Worm (Caenorhabditis elegans) whole organism, early embryonic: ENCODE data around the gene R11.3.

ENCODE experiments used
- B0310.2 ChIP-seq: sonication (generic microtip); optimal IDR thresholded peaks from 2 replicates; lab custom pipeline; 2016; ENCODE audit warnings: mild to moderate bottlenecking, missing genetic modification characterization, missing compliant biosample characterization
- F13C5.2 ChIP-seq: sonication (generic microtip); optimal IDR thresholded peaks from 2 replicates; lab custom pipeline; 2017; ENCODE audit warnings: mild to moderate bottlenecking, missing genetic modification characterization, inconsistent platforms, missing compliant biosample characterization
- ama-1 ChIP-seq: fragments of 150-350 bp; optimal IDR thresholded peaks from 2 replicates; lab custom pipeline; 2014
- ceh-13 ChIP-seq: fragments of 200-800 bp; sonication (Bioruptor generic); optimal IDR thresholded peaks from 2 replicates; lab custom pipeline; 2018; ENCODE audit warnings: mild to moderate bottlenecking, missing genetic modification characterization, missing compliant biosample characterization
- ceh-36 ChIP-seq: sonication (generic microtip); optimal IDR thresholded peaks from 2 replicates; lab custom pipeline; 2016; ENCODE audit warnings: missing genetic modification characterization, inconsistent platforms, missing compliant biosample characterization
- ets-7 ChIP-seq: sonication (generic microtip); optimal IDR thresholded peaks from 2 replicates; lab custom pipeline; 2016; ENCODE audit warnings: missing genotype, missing genetic modification characterization, missing compliant biosample characterization
- flt-1 ChIP-seq: fragments of 200-800 bp; sonication (Bioruptor generic); IDR thresholded peaks from 2 replicates; pipeline ENCODE4 v1.3.6; 2022; ENCODE audit warnings: missing genetic modification characterization, missing compliant biosample characterization
- hmg-4 ChIP-seq: fragments of 200-800 bp; sonication (Bioruptor generic); optimal IDR thresholded peaks from 2 replicates; lab custom pipeline; 2018; ENCODE audit warnings: mild to moderate bottlenecking, missing genetic modification characterization, missing compliant biosample characterization
- scrt-1 ChIP-seq: fragments of 200-800 bp; sonication (Bioruptor generic); IDR thresholded peaks from 2 replicates; pipeline ENCODE4 v1.3.6; 2022; ENCODE audit warnings: missing genetic modification characterization, missing compliant biosample characterization
- tbx-11 ChIP-seq: fragments of 200-800 bp; sonication (Bioruptor generic); IDR thresholded peaks from 2 replicates; pipeline ENCODE4 v1.3.6; 2022; ENCODE audit warnings: missing genetic modification characterization, missing compliant biosample characterization

- TF ChIP-seq ceh-13 (GFP tag; lab: Kevin White, UChicago) (no peak), hmg-4 (GFP tag; lab: Kevin White, UChicago) (no peak), F13C5.2 (no peak), B0310.2 (tag; lab: Kevin White, UChicago) (no peak), ama-1 (no peak), flt-1 (no peak), scrt-1 (GFP tag; lab: Robert Waterston, UW) (no peak), ets-7 (no peak), ceh-36 (tag; lab: Kevin White, UChicago) (no peak), tbx-11 (GFP tag; lab: Robert Waterston, UW) (no peak)
Observed at ce11 chrX:16192574-16192973, 6.5 kb downstream of the R11.3 start.
